Fruit fly (Drosophila melanogaster) whole organism, adult: Measurements from ENCODE around the gene CG31867.

Experiments
- CG11617 ChIP-seq: fragments of 200-800 bp; sonication (Bioruptor generic); optimal IDR thresholded peaks from 2 replicates; lab custom pipeline; 2017; ENCODE audit warnings: mild to moderate bottlenecking, missing biosample characterization, missing genetic modification reagents, missing genetic modification characterization
- CG12768 ChIP-seq: fragments of 200-800 bp; sonication (Bioruptor generic); optimal IDR thresholded peaks from 2 replicates; lab custom pipeline; 2017; ENCODE audit warnings: missing biosample characterization, missing genetic modification characterization, mild to moderate bottlenecking, moderate library complexity, missing genetic modification reagents
- CG7101 ChIP-seq: fragments of 200-800 bp; sonication (Bioruptor generic); optimal IDR thresholded peaks from 2 replicates; lab custom pipeline; 2018; ENCODE audit warnings: missing biosample characterization, mild to moderate bottlenecking, missing genetic modification characterization, moderate library complexity
- Crg-1 ChIP-seq: fragments of 200-800 bp; sonication (Bioruptor generic); optimal IDR thresholded peaks from 2 replicates; lab custom pipeline; 2016; ENCODE audit warnings: missing biosample characterization, missing genetic modification characterization
- toe ChIP-seq: fragments of 200-800 bp; sonication (Bioruptor generic); optimal IDR thresholded peaks from 2 replicates; lab custom pipeline; 2016; ENCODE audit warnings: missing biosample characterization, missing genetic modification characterization

DNA sequence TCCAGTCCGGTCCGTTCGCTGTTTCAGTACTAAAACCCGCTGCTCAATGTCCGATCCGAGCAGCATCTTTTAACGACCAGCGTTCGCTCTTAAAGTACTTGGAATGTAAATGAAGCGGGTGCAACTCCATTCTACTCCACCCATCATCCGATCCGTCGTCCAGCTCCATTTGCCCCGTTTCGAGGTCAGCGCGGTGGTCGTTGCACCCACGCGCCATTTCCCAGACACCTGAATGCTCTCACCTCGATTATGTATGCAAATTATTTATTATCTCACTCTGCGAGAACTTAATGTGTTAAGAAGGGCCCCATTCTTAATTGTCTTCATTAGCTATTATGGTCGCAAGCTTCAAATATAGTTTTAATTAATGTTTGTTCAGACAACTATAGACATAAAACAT lies 33.1 kb upstream of the CG31867 start:
- TF ChIP-seq CG12768 (no peak), Crg-1 (GFP tag; lab: Kevin White, UChicago) (no peak), CG7101 (tag; lab: Kevin White, UChicago) (no peak), CG11617 (GFP tag; lab: Kevin White, UChicago) (no peak), toe (GFP tag; lab: Kevin White, UChicago) (no peak)
